Fruit fly (Drosophila melanogaster) whole organism, embryonic: Measurements from ENCODE around the gene Rab26.

Experiments used
- Aef1 ChIP-seq: fragments of 200-800 bp; sonication (Bioruptor generic); IDR thresholded peaks from 3 replicates; pipeline ENCODE4 v1.3.6; 2022; ENCODE audit warnings: missing biosample characterization, missing genetic modification characterization
- Antp ChIP-seq: fragments of 200-800 bp; sonication (Bioruptor generic); optimal IDR thresholded peaks from 3 replicates; lab custom pipeline; 2016; ENCODE audit warnings: missing biosample characterization, missing genetic modification characterization
- CG10209 ChIP-seq: fragments of 200-800 bp; sonication (Bioruptor generic); optimal IDR thresholded peaks from 3 replicates; lab custom pipeline; 2017; ENCODE audit warnings: missing biosample characterization, mild to moderate bottlenecking, missing genetic modification characterization, missing genetic modification reagents
- CG10431 ChIP-seq: fragments of 200-800 bp; sonication (Bioruptor generic); optimal IDR thresholded peaks from 3 replicates; lab custom pipeline; 2018; ENCODE audit warnings: missing biosample characterization, mild to moderate bottlenecking, missing genetic modification characterization
- CG12071 ChIP-seq: fragments of 200-800 bp; sonication (Bioruptor generic); optimal IDR thresholded peaks from 3 replicates; lab custom pipeline; 2018; ENCODE audit warnings: missing biosample characterization, mild to moderate bottlenecking, missing genetic modification characterization
- CG12236 ChIP-seq: fragments of 200-800 bp; sonication (Bioruptor generic); optimal IDR thresholded peaks from 2 replicates; lab custom pipeline; 2016; ENCODE audit warnings: missing biosample characterization, missing genetic modification characterization
- CG15011 ChIP-seq: fragments of 200-800 bp; sonication (Bioruptor generic); optimal IDR thresholded peaks from 3 replicates; lab custom pipeline; 2018; ENCODE audit warnings: missing biosample characterization, mild to moderate bottlenecking, missing genetic modification characterization
- CG15479 ChIP-seq: fragments of 200-800 bp; sonication (Bioruptor generic); optimal IDR thresholded peaks from 3 replicates; lab custom pipeline; 2019; ENCODE audit warnings: missing biosample characterization, mild to moderate bottlenecking, missing genetic modification characterization, moderate library complexity
- CG16815 ChIP-seq: fragments of 200-800 bp; sonication (Bioruptor generic); optimal IDR thresholded peaks from 3 replicates; lab custom pipeline; 2017; ENCODE audit warnings: missing biosample characterization, mild to moderate bottlenecking, missing genetic modification characterization
- CG2199 ChIP-seq: fragments of 200-800 bp; sonication (Bioruptor generic); IDR thresholded peaks from 3 replicates; pipeline ENCODE4 v1.3.6; 2022; ENCODE audit warnings: missing biosample characterization, missing genetic modification characterization
- CG2875 ChIP-seq: fragments of 200-800 bp; sonication (Bioruptor generic); optimal IDR thresholded peaks from 2 replicates; lab custom pipeline; 2017; ENCODE audit warnings: missing biosample characterization, mild to moderate bottlenecking, missing genetic modification characterization, missing genetic modification reagents
- CG30403 ChIP-seq: fragments of 200-800 bp; sonication (Bioruptor generic); optimal IDR thresholded peaks from 3 replicates; lab custom pipeline; 2016; ENCODE audit warnings: missing biosample characterization, missing genetic modification characterization
- CG32772 ChIP-seq: fragments of 200-800 bp; sonication (Bioruptor generic); IDR thresholded peaks from 2 replicates; pipeline ENCODE4 v1.3.6; 2022; ENCODE audit warnings: missing biosample characterization, missing genetic modification characterization
- CG3847 ChIP-seq: fragments of 200-800 bp; sonication (Bioruptor generic); IDR thresholded peaks from 2 replicates; pipeline ENCODE4 v1.3.6; 2022; ENCODE audit warnings: missing biosample characterization, missing genetic modification characterization
- CG4854 ChIP-seq: fragments of 200-800 bp; sonication (Bioruptor generic); optimal IDR thresholded peaks from 2 replicates; lab custom pipeline; 2016; ENCODE audit warnings: missing biosample characterization, missing genetic modification characterization, inconsistent platforms
- CG5245 ChIP-seq: fragments of 200-800 bp; sonication (Bioruptor generic); optimal IDR thresholded peaks from 3 replicates; lab custom pipeline; 2016; ENCODE audit warnings: missing biosample characterization, missing genetic modification characterization
- CG8924 ChIP-seq: fragments of 200-800 bp; optimal IDR thresholded peaks from 3 replicates; lab custom pipeline; 2019; ENCODE audit warnings: missing biosample characterization, mild to moderate bottlenecking, missing genetic modification characterization, moderate library complexity
- Camta ChIP-seq: fragments of 200-800 bp; sonication (Bioruptor generic); optimal IDR thresholded peaks from 2 replicates; lab custom pipeline; 2016; ENCODE audit warnings: missing biosample characterization, missing genetic modification characterization
- Elba2 ChIP-seq: fragments of 200-800 bp; sonication (Bioruptor generic); optimal IDR thresholded peaks from 3 replicates; lab custom pipeline; 2016; ENCODE audit warnings: missing biosample characterization, missing genetic modification characterization
- Gug ChIP-seq: fragments of 200-800 bp; sonication (Bioruptor generic); IDR thresholded peaks from 4 replicates; pipeline ENCODE4 v1.3.6; 2022; ENCODE audit warnings: missing biosample characterization, missing genetic modification characterization
- HLH4C ChIP-seq: fragments of 200-800 bp; sonication (Bioruptor generic); IDR thresholded peaks from 3 replicates; pipeline ENCODE4 v1.3.6; 2022; ENCODE audit warnings: missing biosample characterization, missing genetic modification characterization; ENCODE audit not compliant: partially characterized antibody
- Hsf ChIP-seq: fragments of 200-800 bp; sonication (Bioruptor generic); optimal IDR thresholded peaks from 3 replicates; lab custom pipeline; 2016; ENCODE audit warnings: missing biosample characterization, missing genetic modification characterization
- Med ChIP-seq: fragments of 200-800 bp; sonication (Bioruptor generic); peaks from one replicate; lab custom pipeline; 2016; ENCODE audit warnings: missing biosample characterization, missing genetic modification characterization, mild to moderate bottlenecking, inconsistent platforms, moderate library complexity
- Mes4 ChIP-seq: fragments of 200-800 bp; sonication (Bioruptor generic); optimal IDR thresholded peaks from 2 replicates; lab custom pipeline; 2016; ENCODE audit warnings: missing biosample characterization, missing genetic modification characterization
- NC2α ChIP-seq: fragments of 200-800 bp; sonication (Bioruptor generic); optimal IDR thresholded peaks from 2 replicates; lab custom pipeline; 2016; ENCODE audit warnings: missing biosample characterization, missing genetic modification characterization
- Nf-YB ChIP-seq: fragments of 200-800 bp; sonication (Bioruptor generic); optimal IDR thresholded peaks from 3 replicates; lab custom pipeline; 2019; ENCODE audit warnings: missing biosample characterization, mild to moderate bottlenecking, missing genetic modification characterization, moderate library complexity
- NfI ChIP-seq: fragments of 200-800 bp; sonication (Bioruptor generic); optimal IDR thresholded peaks from 3 replicates; lab custom pipeline; 2018; ENCODE audit warnings: missing biosample characterization, mild to moderate bottlenecking, missing genetic modification characterization, moderate library complexity
- Scr ChIP-seq: fragments of 200-800 bp; sonication (Bioruptor generic); IDR thresholded peaks from 2 replicates; pipeline ENCODE4 v1.3.6; 2022; ENCODE audit warnings: missing biosample characterization, missing genetic modification characterization; ENCODE audit not compliant: partially characterized antibody
- YL-1 ChIP-seq: fragments of 200-800 bp; sonication (Bioruptor generic); optimal IDR thresholded peaks from 3 replicates; lab custom pipeline; 2017; ENCODE audit warnings: missing biosample characterization, mild to moderate bottlenecking, missing genetic modification characterization
- abd-A ChIP-seq: fragments of 200-800 bp; sonication (Bioruptor generic); optimal IDR thresholded peaks from 3 replicates; lab custom pipeline; 2019; ENCODE audit warnings: missing biosample characterization, mild to moderate bottlenecking, missing genetic modification characterization, moderate library complexity
- amos ChIP-seq: fragments of 200-800 bp; sonication (Bioruptor generic); IDR thresholded peaks from 2 replicates; pipeline ENCODE4 v1.3.6; 2022; ENCODE audit warnings: missing biosample characterization, missing genetic modification characterization; ENCODE audit not compliant: partially characterized antibody
- br ChIP-seq: fragments of >200 bp; optimal IDR thresholded peaks from 2 replicates; lab custom pipeline; 2017
- croc ChIP-seq: fragments of 200-800 bp; sonication (Bioruptor generic); conservative IDR thresholded peaks from 3 replicates; pipeline ENCODE4 v1.3.6; 2022; ENCODE audit warnings: missing biosample characterization, missing genetic modification characterization
- crol ChIP-seq: fragments of 200-800 bp; sonication (Bioruptor generic); IDR thresholded peaks from 2 replicates; pipeline ENCODE4 v1.3.6; 2022; ENCODE audit warnings: missing biosample characterization, missing genetic modification characterization
- cwo ChIP-seq: fragments of 200-800 bp; sonication (Bioruptor generic); optimal IDR thresholded peaks from 3 replicates; lab custom pipeline; 2017; ENCODE audit warnings: missing biosample characterization, missing genetic modification characterization, mild to moderate bottlenecking, moderate library complexity, missing genetic modification reagents
- fru ChIP-seq: fragments of >200 bp; optimal IDR thresholded peaks from 2 replicates; lab custom pipeline; 2017
- ftz-f1 ChIP-seq: fragments of 200-800 bp; sonication (Bioruptor generic); optimal IDR thresholded peaks from 2 replicates; lab custom pipeline; 2016; ENCODE audit warnings: missing biosample characterization, missing genetic modification characterization
- grn ChIP-seq: fragments of 200-800 bp; sonication (Bioruptor generic); optimal IDR thresholded peaks from 3 replicates; lab custom pipeline; 2017; ENCODE audit warnings: missing biosample characterization, missing genetic modification characterization
- jing ChIP-seq: fragments of 200-800 bp; sonication (Bioruptor generic); optimal IDR thresholded peaks from 2 replicates; lab custom pipeline; 2018; ENCODE audit warnings: missing biosample characterization, mild to moderate bottlenecking, missing genetic modification characterization
- kni ChIP-seq: fragments of 200-800 bp; sonication (Bioruptor generic); optimal IDR thresholded peaks from 3 replicates; lab custom pipeline; 2017; ENCODE audit warnings: mild to moderate bottlenecking, missing biosample characterization, missing genetic modification reagents, missing genetic modification characterization
- odd ChIP-seq: fragments of 200-800 bp; sonication (Bioruptor generic); optimal IDR thresholded peaks from 2 replicates; lab custom pipeline; 2017; ENCODE audit warnings: missing biosample characterization, mild to moderate bottlenecking, missing genetic modification characterization
- p53 ChIP-seq: fragments of 200-800 bp; sonication (Bioruptor generic); optimal IDR thresholded peaks from 2 replicates; lab custom pipeline; 2016; ENCODE audit warnings: missing biosample characterization, missing genetic modification characterization
- phol ChIP-seq: fragments of 200-800 bp; sonication (Bioruptor generic); optimal IDR thresholded peaks from 3 replicates; lab custom pipeline; 2018; ENCODE audit warnings: missing biosample characterization, mild to moderate bottlenecking, missing genetic modification characterization, moderate library complexity
- rib ChIP-seq: fragments of 200-800 bp; sonication (Bioruptor generic); IDR thresholded peaks from 2 replicates; pipeline ENCODE4 v1.3.6; 2022; ENCODE audit warnings: missing biosample characterization, missing genetic modification characterization
- sisA ChIP-seq: fragments of 200-800 bp; sonication (Bioruptor generic); IDR thresholded peaks from 2 replicates; pipeline ENCODE4 v1.3.6; 2022; ENCODE audit warnings: missing biosample characterization, missing genetic modification characterization
- sqz ChIP-seq: fragments of 200-800 bp; sonication (Bioruptor generic); optimal IDR thresholded peaks from 3 replicates; lab custom pipeline; 2018; ENCODE audit warnings: missing biosample characterization, mild to moderate bottlenecking, missing genetic modification characterization
- ssp ChIP-seq: fragments of 200-800 bp; sonication (Bioruptor generic); IDR thresholded peaks from 2 replicates; pipeline ENCODE4 v1.3.6; 2022; ENCODE audit warnings: missing biosample characterization, missing genetic modification characterization
- wek ChIP-seq: fragments of 200-800 bp; sonication (Bioruptor generic); optimal IDR thresholded peaks from 3 replicates; lab custom pipeline; 2018; ENCODE audit warnings: missing biosample characterization, mild to moderate bottlenecking, missing genetic modification characterization, moderate library complexity
- wor ChIP-seq: fragments of 200-800 bp; sonication (Bioruptor generic); IDR thresholded peaks from 2 replicates; pipeline ENCODE4 v1.3.6; 2022; ENCODE audit warnings: missing biosample characterization, missing genetic modification characterization
- zfh2 ChIP-seq: fragments of 200-800 bp; sonication (Bioruptor generic); optimal IDR thresholded peaks from 2 replicates; lab custom pipeline; 2016; ENCODE audit warnings: missing biosample characterization, missing genetic modification characterization

The Rab26 gene

dm6 chr3L:21285639-21286338 lies 32.8 kb upstream of the Rab26 start, which contains the start of the genes CG12974 and pzg (continued):
- peak; percentile 87 for TF ChIP-seq CG32772 (GFP tag; lab: Robert Waterston, UW)
- TF ChIP-seq Hsf (GFP tag; lab: Kevin White, UChicago) = peak; percentile 92
- TF ChIP-seq kni (GFP tag; lab: Kevin White, UChicago) = peak; percentile 77
- TF ChIP-seq Mes4 (GFP tag; lab: Kevin White, UChicago) = peak; percentile 79
- TF ChIP-seq fru (lab: Kevin White, UChicago) = no peak
- peak; percentile 19 for TF ChIP-seq wek (GFP tag; lab: Kevin White, UChicago)
- peak; percentile 95 for TF ChIP-seq CG3847 (GFP tag; lab: Robert Waterston, UW)
- TF ChIP-seq grn = no peak
- peak; percentile 66; the same call in 1 of the 2 replicates for TF ChIP-seq amos (GFP tag; lab: Robert Waterston, UW)
- TF ChIP-seq cwo = no peak
- TF ChIP-seq Nf-YB (GFP tag; lab: Kevin White, UChicago) = peak; percentile 66
- TF ChIP-seq CG2199 (GFP tag; lab: Robert Waterston, UW) = 0 out of 3 replicates have a peak, but pooled peaks have one; percentile 38
- TF ChIP-seq sisA (GFP tag; lab: Robert Waterston, UW) = peak; percentile 95
- peak; percentile 92 for TF ChIP-seq wor (GFP tag; lab: Robert Waterston, UW)
- TF ChIP-seq rib (GFP tag; lab: Robert Waterston, UW) = no peak; the same call in 1 of the 2 replicates
- peak; percentile 23 for TF ChIP-seq CG4854 (GFP tag; lab: Kevin White, UChicago)
- TF ChIP-seq Elba2 (GFP tag; lab: Kevin White, UChicago) = no peak
- TF ChIP-seq Med (GFP tag; lab: Kevin White, UChicago) = peak; percentile 96
- TF ChIP-seq CG2875 (GFP tag; lab: Kevin White, UChicago) = peak; percentile 49
- TF ChIP-seq CG12071 (GFP tag; lab: Kevin White, UChicago) = peak; percentile 41
- peak; percentile 72 for TF ChIP-seq sqz (GFP tag; lab: Kevin White, UChicago)
- peak; percentile 55 for TF ChIP-seq Antp (GFP tag; lab: Kevin White, UChicago)
- TF ChIP-seq YL-1 (GFP tag; lab: Kevin White, UChicago) = peak; percentile 96
- TF ChIP-seq croc (GFP tag; lab: Robert Waterston, UW) = peak; percentile 91
- TF ChIP-seq CG15011 (GFP tag; lab: Kevin White, UChicago) = peak; percentile 63
- peak; percentile 32 for TF ChIP-seq Camta
- TF ChIP-seq Aef1 (GFP tag; lab: Robert Waterston, UW) = peak; percentile 86
- TF ChIP-seq NC2α = peak; percentile 60
- TF ChIP-seq Gug = no peak
- TF ChIP-seq phol (tag; lab: Kevin White, UChicago) = peak; percentile 100
- peak; percentile 64 for TF ChIP-seq Scr (GFP tag; lab: Robert Waterston, UW)
- peak; percentile 76 for TF ChIP-seq ftz-f1 (GFP tag; lab: Kevin White, UChicago)
- peak; percentile 87 for TF ChIP-seq CG8924
- TF ChIP-seq CG12236 = peak; percentile 48
- no peak for TF ChIP-seq CG5245 (GFP tag; lab: Kevin White, UChicago)
- no peak for TF ChIP-seq crol (GFP tag; lab: Robert Waterston, UW)
- TF ChIP-seq abd-A (tag; lab: Kevin White, UChicago) = peak; percentile 63
- TF ChIP-seq NfI (GFP tag; lab: Kevin White, UChicago) = peak; percentile 80
- peak; percentile 83 for TF ChIP-seq HLH4C (GFP tag; lab: Robert Waterston, UW)
- no peak for TF ChIP-seq odd (GFP tag; lab: Kevin White, UChicago)
- peak; percentile 29 for TF ChIP-seq CG15479 (GFP tag; lab: Kevin White, UChicago)
- TF ChIP-seq p53 (GFP tag; lab: Kevin White, UChicago) = no peak
- TF ChIP-seq CG16815 (GFP tag; lab: Kevin White, UChicago) = peak; percentile 85
- TF ChIP-seq br (lab: Kevin White, UChicago) = no peak
- TF ChIP-seq zfh2 (GFP tag; lab: Kevin White, UChicago) = peak; percentile 81
- peak; percentile 86 for TF ChIP-seq ssp (GFP tag; lab: Robert Waterston, UW)
- TF ChIP-seq jing (GFP tag; lab: Kevin White, UChicago) = peak; percentile 69
- TF ChIP-seq CG10209 (GFP tag; lab: Kevin White, UChicago) = peak; percentile 77
- TF ChIP-seq CG30403 (GFP tag; lab: Kevin White, UChicago) = peak; percentile 93
- TF ChIP-seq CG10431 (GFP tag; lab: Kevin White, UChicago) = peak; percentile 63
